Fruit fly (Drosophila melanogaster): ENCODE measurements around the gene Gapvd1.
A peak's percentile ranks its signal among the peaks of the same experiment; 100 is the strongest.

Gapvd1 gene

DNA sequence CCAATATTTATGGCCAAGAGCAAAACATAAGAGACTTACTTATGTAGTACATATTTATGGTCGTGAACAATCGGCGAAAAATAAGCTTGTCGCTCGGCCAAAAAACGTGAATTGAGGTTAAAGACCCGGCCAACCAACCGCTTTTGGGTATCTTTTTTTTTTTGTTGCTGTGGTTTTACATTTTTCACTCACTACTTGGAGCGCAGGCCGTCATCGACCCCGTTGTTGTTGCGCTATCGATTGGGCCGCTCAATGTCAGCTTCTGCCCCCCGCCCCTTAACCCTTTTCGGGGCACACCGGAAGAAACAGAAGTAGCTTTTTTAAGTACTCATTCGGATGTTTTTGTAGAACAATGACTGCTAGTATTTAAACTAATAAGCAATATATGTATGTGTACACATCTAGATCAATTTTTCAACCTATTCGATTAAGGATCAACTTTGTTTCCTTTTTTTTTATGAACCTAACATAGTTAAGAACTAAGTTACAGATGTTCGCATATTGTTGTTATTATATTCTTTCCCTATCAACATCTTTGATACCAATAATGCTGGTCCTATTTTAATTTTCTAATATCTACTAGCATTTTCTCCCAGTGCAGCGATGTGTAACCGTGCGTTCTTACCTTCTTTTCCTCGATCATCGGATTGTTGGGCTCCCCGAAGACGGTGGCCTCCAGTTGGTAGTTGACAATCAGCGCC lies 13.0 kb downstream of the Gapvd1 start:
- peak; percentile 76 for TF ChIP-seq Sp1 (GFP tag; optimal IDR thresholded peaks at IDR 0.05)
- TF ChIP-seq OdsH (GFP tag; optimal IDR thresholded peaks at IDR 0.05), result peak; percentile 63
- TF ChIP-seq Hnf4 (GFP tag; optimal IDR thresholded peaks at IDR 0.05), result no peak
- peak; percentile 54 for TF ChIP-seq woc (GFP tag; optimal IDR thresholded peaks at IDR 0.05)
- no peak for TF ChIP-seq usp (GFP tag; optimal IDR thresholded peaks at IDR 0.05)
- peak; percentile 85 for TF ChIP-seq fru (GFP tag; optimal IDR thresholded peaks at IDR 0.05)
- peak in 1 of 2 experiments; percentile 85 for TF ChIP-seq foxo (GFP tag; optimal IDR thresholded peaks at IDR 0.05)
- TF ChIP-seq br (GFP tag; optimal IDR thresholded peaks at IDR 0.05), result peak; percentile 55
- no peak for TF ChIP-seq dl (GFP tag; optimal IDR thresholded peaks at IDR 0.05; ENCODE audit: insufficient read depth in 1 of 2, partially characterized antibody in 2 of 2)
- TF ChIP-seq psq (GFP tag; optimal IDR thresholded peaks at IDR 0.05), result peak; percentile 48
- peak; percentile 41 for TF ChIP-seq CG32264 (GFP tag; optimal IDR thresholded peaks at IDR 0.05)
- TF ChIP-seq CG9705 (GFP tag; optimal IDR thresholded peaks at IDR 0.05), result peak; percentile 14
- peak; percentile 53 for TF ChIP-seq HLH106 (tag; optimal IDR thresholded peaks at IDR 0.05)
- TF ChIP-seq Dfd (GFP tag; optimal IDR thresholded peaks at IDR 0.05), result no peak
- TF ChIP-seq h (GFP tag; optimal IDR thresholded peaks at IDR 0.05), result peak; percentile 6
- peak; percentile 56 for TF ChIP-seq sv (GFP tag; optimal IDR thresholded peaks at IDR 0.05)
- TF ChIP-seq ey (GFP tag; optimal IDR thresholded peaks at IDR 0.05), result peak; percentile 53

DNA sequence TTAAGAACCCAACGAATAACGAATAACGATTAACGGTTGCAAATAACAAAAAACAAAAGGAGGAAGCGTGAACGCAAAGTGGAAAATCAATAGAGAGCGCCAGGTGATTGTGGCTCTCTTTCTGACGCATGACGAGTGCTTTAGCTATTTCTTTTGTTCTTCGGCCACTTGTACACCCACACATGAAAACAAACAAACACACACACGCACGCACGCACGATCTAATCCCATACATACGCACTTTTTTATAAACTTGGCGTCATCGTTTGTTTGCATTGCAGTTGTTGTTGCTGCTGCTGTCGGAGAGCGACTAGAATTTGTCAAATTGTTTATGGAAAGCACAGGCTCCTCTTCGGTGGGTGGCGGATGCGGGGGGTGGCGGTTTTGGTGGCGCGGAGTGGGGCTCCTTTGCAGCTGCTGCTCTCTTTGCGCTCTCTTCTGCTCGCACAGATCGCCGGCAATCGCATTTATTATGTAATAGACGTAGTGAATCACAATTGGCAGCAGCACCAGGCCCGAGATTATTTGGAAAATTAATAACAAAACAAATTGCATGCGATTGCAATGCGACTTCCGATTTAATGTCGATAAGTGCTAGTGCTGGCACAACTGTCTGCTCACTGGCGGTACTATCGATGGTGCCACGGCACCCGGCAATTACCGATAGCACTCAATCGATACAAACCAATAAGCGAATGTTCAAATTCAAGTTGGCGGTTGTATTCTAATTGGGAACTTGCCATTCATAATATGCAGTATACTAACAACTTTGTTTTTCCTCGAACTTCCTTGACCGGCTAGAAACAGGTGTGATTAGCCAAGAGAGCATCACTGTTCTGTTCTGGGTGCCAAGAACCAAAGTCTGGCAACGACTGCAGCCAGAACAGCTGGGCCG lies 14.0 kb downstream of the Gapvd1 start:
- peak; percentile 74 for TF ChIP-seq woc (GFP tag; optimal IDR thresholded peaks at IDR 0.05)
- no peak for TF ChIP-seq dsf (GFP tag; optimal IDR thresholded peaks at IDR 0.05; ENCODE audit: borderline replicate concordance)
- TF ChIP-seq CrebA (GFP tag; optimal IDR thresholded peaks at IDR 0.05; ENCODE audit: borderline replicate concordance), result no peak
- TF ChIP-seq Hr78 (GFP tag; optimal IDR thresholded peaks at IDR 0.05), result no peak
- no peak for TF ChIP-seq sv (GFP tag; optimal IDR thresholded peaks at IDR 0.05)
- TF ChIP-seq pan (optimal IDR thresholded peaks at IDR 0.05), result no peak
- TF ChIP-seq fru (GFP tag; optimal IDR thresholded peaks at IDR 0.05), result peak; percentile 38
- peak; percentile 9 for TF ChIP-seq OdsH (GFP tag; optimal IDR thresholded peaks at IDR 0.05)
- TF ChIP-seq Rel (GFP tag; optimal IDR thresholded peaks at IDR 0.05), result no peak
- TF ChIP-seq Rel (tag; optimal IDR thresholded peaks at IDR 0.05), result peak; percentile 4
- no peak for TF ChIP-seq usp (GFP tag; optimal IDR thresholded peaks at IDR 0.05)
- TF ChIP-seq dmrt93B (GFP tag; optimal IDR thresholded peaks at IDR 0.05), result no peak
- TF ChIP-seq CG32264 (GFP tag; optimal IDR thresholded peaks at IDR 0.05), result no peak
- TF ChIP-seq Vsx2 (GFP tag; optimal IDR thresholded peaks at IDR 0.05; ENCODE audit: partially characterized antibody), result no peak
- peak; percentile 91 for TF ChIP-seq Myc (optimal IDR thresholded peaks at IDR 0.05)
- peak; percentile 3 for TF ChIP-seq Sp1 (GFP tag; optimal IDR thresholded peaks at IDR 0.05)
- TF ChIP-seq HLH106 (tag; optimal IDR thresholded peaks at IDR 0.05), result peak; percentile 53
- TF ChIP-seq brk (GFP tag; optimal IDR thresholded peaks at IDR 0.05), result no peak
- no peak for TF ChIP-seq Hnf4 (GFP tag; optimal IDR thresholded peaks at IDR 0.05)
- peak; percentile 52 for TF ChIP-seq rgr (GFP tag; optimal IDR thresholded peaks at IDR 0.05)
- TF ChIP-seq tai (GFP tag; optimal IDR thresholded peaks at IDR 0.05), result no peak
- TF ChIP-seq Jra (GFP tag; optimal IDR thresholded peaks at IDR 0.05), result peak; percentile 52
- peak; percentile 95 for TF ChIP-seq psq (GFP tag; optimal IDR thresholded peaks at IDR 0.05)
- peak; percentile 20 for TF ChIP-seq GATAd (GFP tag; optimal IDR thresholded peaks at IDR 0.05)
- TF ChIP-seq N (GFP tag; optimal IDR thresholded peaks at IDR 0.05), result no peak
- TF ChIP-seq foxo (GFP tag; optimal IDR thresholded peaks at IDR 0.05), result peak in 1 of 2 experiments; percentile 65
- peak; percentile 20 for TF ChIP-seq br (GFP tag; optimal IDR thresholded peaks at IDR 0.05)
- no peak for TF ChIP-seq lola (GFP tag; optimal IDR thresholded peaks at IDR 0.05)
- TF ChIP-seq Hr83 (GFP tag; optimal IDR thresholded peaks at IDR 0.05; ENCODE audit: poor library complexity, severe bottlenecking), result peak; percentile 22
- peak; percentile 78 for TF ChIP-seq h (GFP tag; optimal IDR thresholded peaks at IDR 0.05)
- no peak for TF ChIP-seq dl (GFP tag; optimal IDR thresholded peaks at IDR 0.05; ENCODE audit: insufficient read depth in 1 of 2, partially characterized antibody in 2 of 2)
- peak; percentile 50 for TF ChIP-seq ey (GFP tag; optimal IDR thresholded peaks at IDR 0.05)
- TF ChIP-seq Dif (GFP tag; optimal IDR thresholded peaks at IDR 0.05; ENCODE audit: partially characterized antibody), result no peak
- no peak for TF ChIP-seq Mio (GFP tag; optimal IDR thresholded peaks at IDR 0.05)
- no peak for TF ChIP-seq jim (GFP tag; optimal IDR thresholded peaks at IDR 0.05)
- TF ChIP-seq sage (GFP tag; optimal IDR thresholded peaks at IDR 0.05), result no peak
- no peak for TF ChIP-seq CG9705 (GFP tag; optimal IDR thresholded peaks at IDR 0.05)
- no peak for TF ChIP-seq Dfd (GFP tag; optimal IDR thresholded peaks at IDR 0.05)
- TF ChIP-seq Abd-B (GFP tag; optimal IDR thresholded peaks at IDR 0.05), result no peak

Measured in whole organism, wandering third instar larva.